Fruit fly (Drosophila melanogaster) whole organism, embryonic: ENCODE measurements around the gene QC.

Experiments used
- Asciz ChIP-seq: fragments of 200-800 bp; sonication (Bioruptor generic); optimal IDR thresholded peaks from 2 replicates; lab custom pipeline; 2017; ENCODE audit warnings: missing biosample characterization, mild to moderate bottlenecking, missing genetic modification characterization, missing genetic modification reagents
- Atf6 ChIP-seq: fragments of 200-800 bp; sonication (Bioruptor generic); IDR thresholded peaks from 2 replicates; pipeline ENCODE4 v1.3.6; 2022; ENCODE audit warnings: missing biosample characterization, missing genetic modification characterization
- B-H2 ChIP-seq: fragments of 200-800 bp; sonication (Bioruptor generic); optimal IDR thresholded peaks from 2 replicates; lab custom pipeline; 2018; ENCODE audit warnings: missing biosample characterization, mild to moderate bottlenecking, missing genetic modification characterization
- CG10267 ChIP-seq: fragments of 200-800 bp; sonication (Bioruptor generic); optimal IDR thresholded peaks from 2 replicates; lab custom pipeline; 2018; ENCODE audit warnings: missing biosample characterization, mild to moderate bottlenecking, missing genetic modification characterization, moderate library complexity
- CG10462 ChIP-seq: fragments of 200-800 bp; sonication (Bioruptor generic); optimal IDR thresholded peaks from 2 replicates; lab custom pipeline; 2016; ENCODE audit warnings: missing biosample characterization, missing genetic modification characterization
- CG12155 ChIP-seq: fragments of 200-800 bp; sonication (Bioruptor generic); optimal IDR thresholded peaks from 3 replicates; lab custom pipeline; 2016; ENCODE audit warnings: missing biosample characterization, missing genetic modification characterization
- CG12769 ChIP-seq: fragments of 200-800 bp; sonication (Bioruptor generic); optimal IDR thresholded peaks from 2 replicates; lab custom pipeline; 2019; ENCODE audit warnings: missing biosample characterization, mild to moderate bottlenecking, missing genetic modification characterization, moderate library complexity
- CG13287 ChIP-seq: fragments of 200-800 bp; sonication (Bioruptor generic); IDR thresholded peaks from 2 replicates; pipeline ENCODE4 v1.3.6; 2022; ENCODE audit warnings: missing biosample characterization, missing genetic modification characterization; ENCODE audit not compliant: partially characterized antibody
- CG14667 ChIP-seq: fragments of 200-800 bp; sonication (Bioruptor generic); IDR thresholded peaks from 2 replicates; pipeline ENCODE4 v1.3.6; 2022; ENCODE audit warnings: missing biosample characterization, missing genetic modification characterization
- CG14965 ChIP-seq: fragments of 200-800 bp; sonication (Bioruptor generic); optimal IDR thresholded peaks from 2 replicates; lab custom pipeline; 2016; ENCODE audit warnings: missing biosample characterization, missing genetic modification characterization, borderline replicate concordance
- CG15601 ChIP-seq: fragments of 200-800 bp; sonication (Bioruptor generic); optimal IDR thresholded peaks from 3 replicates; lab custom pipeline; 2019; ENCODE audit warnings: missing biosample characterization, mild to moderate bottlenecking, missing genetic modification characterization, moderate library complexity
- CG16779 ChIP-seq: fragments of 200-800 bp; sonication (Bioruptor generic); IDR thresholded peaks from 2 replicates; pipeline ENCODE4 v1.3.6; 2022; ENCODE audit warnings: missing biosample characterization, missing genetic modification characterization
- CG16863 ChIP-seq: fragments of 200-800 bp; sonication (Bioruptor generic); optimal IDR thresholded peaks from 3 replicates; lab custom pipeline; 2016; ENCODE audit warnings: missing biosample characterization, missing genetic modification characterization
- CG17829 ChIP-seq: fragments of 200-800 bp; optimal IDR thresholded peaks from 2 replicates; lab custom pipeline; 2019; ENCODE audit warnings: missing biosample characterization, mild to moderate bottlenecking, missing genetic modification characterization, moderate library complexity
- CG1832 ChIP-seq: fragments of 200-800 bp; sonication (Bioruptor generic); optimal IDR thresholded peaks from 2 replicates; lab custom pipeline; 2017; ENCODE audit warnings: missing biosample characterization, mild to moderate bottlenecking, missing genetic modification characterization, inconsistent platforms
- CG18619 ChIP-seq: fragments of 200-800 bp; sonication (Bioruptor generic); optimal IDR thresholded peaks from 3 replicates; lab custom pipeline; 2017; ENCODE audit warnings: missing biosample characterization, mild to moderate bottlenecking, missing genetic modification characterization
- CG3163 ChIP-seq: fragments of 200-800 bp; sonication (Bioruptor generic); optimal IDR thresholded peaks from 3 replicates; lab custom pipeline; 2016; ENCODE audit warnings: missing biosample characterization, missing genetic modification characterization
- CG3407 ChIP-seq: fragments of 200-800 bp; sonication (Bioruptor generic); optimal IDR thresholded peaks from 2 replicates; lab custom pipeline; 2018; ENCODE audit warnings: missing biosample characterization, mild to moderate bottlenecking, missing genetic modification characterization
- CG3838 ChIP-seq: fragments of 200-800 bp; sonication (Bioruptor generic); optimal IDR thresholded peaks from 3 replicates; lab custom pipeline; 2016; ENCODE audit warnings: missing biosample characterization, missing genetic modification characterization
- CG4282 ChIP-seq: fragments of 200-800 bp; sonication (Bioruptor generic); optimal IDR thresholded peaks from 2 replicates; lab custom pipeline; 2016; ENCODE audit warnings: missing biosample characterization, missing genetic modification characterization
- CG6683 ChIP-seq: fragments of 200-800 bp; sonication (Bioruptor generic); optimal IDR thresholded peaks from 2 replicates; lab custom pipeline; 2017; ENCODE audit warnings: missing biosample characterization, mild to moderate bottlenecking, missing genetic modification characterization, missing genetic modification reagents
- CG6689 ChIP-seq: fragments of 200-800 bp; sonication (Bioruptor generic); IDR thresholded peaks from 2 replicates; pipeline ENCODE4 v1.3.6; 2022; ENCODE audit warnings: missing biosample characterization, missing genetic modification characterization
- CG6813 ChIP-seq: fragments of 200-800 bp; sonication (Bioruptor generic); optimal IDR thresholded peaks from 2 replicates; lab custom pipeline; 2017; ENCODE audit warnings: missing biosample characterization, missing genetic modification characterization, mild to moderate bottlenecking, moderate library complexity, missing genetic modification reagents
- CG7987 ChIP-seq: fragments of 200-800 bp; sonication (Bioruptor generic); optimal IDR thresholded peaks from 2 replicates; lab custom pipeline; 2018; ENCODE audit warnings: missing biosample characterization, mild to moderate bottlenecking, missing genetic modification characterization, moderate library complexity
- CG8290 ChIP-seq, 3 experiments: fragments of 200-800 bp; sonication (Bioruptor generic); optimal IDR thresholded peaks; 2 replicates each; lab custom pipeline; 2016 to 2019; ENCODE audit warnings: missing biosample characterization in 3 of 3, missing genetic modification characterization in 3 of 3, mild to moderate bottlenecking in 2 of 3, moderate library complexity in 1 of 3
- CG9727 ChIP-seq: fragments of 200-800 bp; sonication (Bioruptor generic); optimal IDR thresholded peaks from 3 replicates; lab custom pipeline; 2017; ENCODE audit warnings: missing biosample characterization, mild to moderate bottlenecking, missing genetic modification characterization
- Hr39 ChIP-seq: fragments of >200 bp; optimal IDR thresholded peaks from 2 replicates; lab custom pipeline; 2017
- Lim3 ChIP-seq: fragments of 200-800 bp; sonication (Bioruptor generic); IDR thresholded peaks from 2 replicates; pipeline ENCODE4 v1.3.6; 2022; ENCODE audit warnings: missing biosample characterization, missing genetic modification characterization
- Lpt ChIP-seq: fragments of >200 bp; optimal IDR thresholded peaks from 2 replicates; lab custom pipeline; 2018; ENCODE audit warnings: missing biosample characterization, missing genetic modification characterization
- MTF-1 ChIP-seq: fragments of 200-800 bp; sonication (Bioruptor generic); optimal IDR thresholded peaks from 2 replicates; lab custom pipeline; 2018; ENCODE audit warnings: missing biosample characterization, mild to moderate bottlenecking, missing genetic modification characterization, borderline replicate concordance
- Mad ChIP-seq: fragments of 200-800 bp; sonication (Bioruptor generic); optimal IDR thresholded peaks from 2 replicates; lab custom pipeline; 2016; ENCODE audit warnings: missing biosample characterization, missing genetic modification characterization
- Med ChIP-seq: fragments of 200-800 bp; sonication (Bioruptor generic); peaks from one replicate; lab custom pipeline; 2016; ENCODE audit warnings: missing biosample characterization, missing genetic modification characterization, mild to moderate bottlenecking, inconsistent platforms, moderate library complexity
- Neu2 ChIP-seq: fragments of 200-800 bp; sonication (Bioruptor generic); optimal IDR thresholded peaks from 3 replicates; lab custom pipeline; 2016; ENCODE audit warnings: missing biosample characterization, missing genetic modification characterization, borderline replicate concordance
- YL-1 ChIP-seq: fragments of 200-800 bp; sonication (Bioruptor generic); optimal IDR thresholded peaks from 3 replicates; lab custom pipeline; 2017; ENCODE audit warnings: missing biosample characterization, mild to moderate bottlenecking, missing genetic modification characterization
- cg ChIP-seq: fragments of 200-800 bp; sonication (Bioruptor generic); optimal IDR thresholded peaks from 3 replicates; lab custom pipeline; 2019; ENCODE audit warnings: missing biosample characterization, mild to moderate bottlenecking, missing genetic modification characterization, moderate library complexity
- chinmo ChIP-seq: fragments of 200-800 bp; sonication (Bioruptor generic); IDR thresholded peaks from 4 replicates; pipeline ENCODE4 v1.3.6; 2022; ENCODE audit warnings: missing biosample characterization, missing genetic modification characterization; ENCODE audit not compliant: partially characterized antibody
- corto ChIP-seq: fragments of 200-800 bp; sonication (Bioruptor generic); optimal IDR thresholded peaks from 2 replicates; lab custom pipeline; 2016; ENCODE audit warnings: missing biosample characterization, mild to moderate bottlenecking, missing genetic modification characterization, moderate library complexity
- crol ChIP-seq: fragments of 200-800 bp; sonication (Bioruptor generic); IDR thresholded peaks from 2 replicates; pipeline ENCODE4 v1.3.6; 2022; ENCODE audit warnings: missing biosample characterization, missing genetic modification characterization
- emc ChIP-seq: fragments of 200-800 bp; sonication (Bioruptor generic); optimal IDR thresholded peaks from 2 replicates; lab custom pipeline; 2016; ENCODE audit warnings: missing biosample characterization, missing genetic modification characterization
- ems ChIP-seq: fragments of 200-800 bp; sonication (Bioruptor generic); optimal IDR thresholded peaks from 3 replicates; lab custom pipeline; 2016; ENCODE audit warnings: missing biosample characterization, missing genetic modification characterization
- ewg ChIP-seq: fragments of 200-800 bp; sonication (Bioruptor generic); optimal IDR thresholded peaks from 3 replicates; lab custom pipeline; 2017; ENCODE audit warnings: mild to moderate bottlenecking, missing biosample characterization, missing genetic modification reagents, missing genetic modification characterization
- odd ChIP-seq: fragments of 200-800 bp; sonication (Bioruptor generic); optimal IDR thresholded peaks from 2 replicates; lab custom pipeline; 2017; ENCODE audit warnings: missing biosample characterization, mild to moderate bottlenecking, missing genetic modification characterization
- org-1 ChIP-seq: fragments of 200-800 bp; sonication (Bioruptor generic); optimal IDR thresholded peaks from 2 replicates; lab custom pipeline; 2017; ENCODE audit warnings: missing biosample characterization, missing genetic modification characterization
- shn ChIP-seq: fragments of 200-800 bp; sonication (Bioruptor generic); optimal IDR thresholded peaks from 3 replicates; lab custom pipeline; 2016; ENCODE audit warnings: missing biosample characterization, missing genetic modification characterization
- so ChIP-seq: fragments of 200-800 bp; sonication (Bioruptor generic); IDR thresholded peaks from 3 replicates; pipeline ENCODE4 v1.3.6; 2022; ENCODE audit warnings: missing biosample characterization, missing genetic modification characterization
- sr ChIP-seq: fragments of 200-800 bp; sonication (Bioruptor generic); IDR thresholded peaks from 3 replicates; pipeline ENCODE4 v1.3.6; 2022; ENCODE audit warnings: missing biosample characterization, missing genetic modification characterization
- tap ChIP-seq: fragments of 200-800 bp; optimal IDR thresholded peaks from 3 replicates; lab custom pipeline; 2019; ENCODE audit warnings: missing biosample characterization, mild to moderate bottlenecking, missing genetic modification characterization, moderate library complexity
- tin ChIP-seq: fragments of 200-800 bp; sonication (Bioruptor generic); optimal IDR thresholded peaks from 3 replicates; lab custom pipeline; 2016; ENCODE audit warnings: missing biosample characterization, missing genetic modification characterization
- trem ChIP-seq: fragments of 200-800 bp; optimal IDR thresholded peaks from 3 replicates; lab custom pipeline; 2019; ENCODE audit warnings: missing biosample characterization, mild to moderate bottlenecking, missing genetic modification characterization, moderate library complexity
- wdn ChIP-seq: fragments of 200-800 bp; sonication (Bioruptor generic); IDR thresholded peaks from 2 replicates; pipeline ENCODE4 v1.3.6; 2022; ENCODE audit warnings: missing biosample characterization, missing genetic modification characterization
- wek ChIP-seq: fragments of 200-800 bp; sonication (Bioruptor generic); optimal IDR thresholded peaks from 3 replicates; lab custom pipeline; 2018; ENCODE audit warnings: missing biosample characterization, mild to moderate bottlenecking, missing genetic modification characterization, moderate library complexity

Gene QC

dm6 chr3L:5899305-5899704, 3.0 kb downstream of the QC start, which contains the start of gene CG32409 (continued):
- TF ChIP-seq Asciz (no peak), CG9727 (GFP tag; lab: Kevin White, UChicago) (no peak), MTF-1 (GFP tag; lab: Kevin White, UChicago) (no peak), Mad (peak; percentile 25), tin (no peak), CG10462 (no peak), Neu2 (GFP tag; lab: Kevin White, UChicago) (no peak), ewg (GFP tag; lab: Kevin White, UChicago) (no peak), sr (GFP tag; lab: Robert Waterston, UW) (no peak), emc (no peak), crol (GFP tag; lab: Robert Waterston, UW) (no peak), shn (no peak), CG3838 (GFP tag; lab: Kevin White, UChicago) (no peak), CG12155 (GFP tag; lab: Kevin White, UChicago) (no peak), Hr39 (lab: Kevin White, UChicago) (no peak), CG18619 (GFP tag; lab: Kevin White, UChicago) (no peak), wdn (GFP tag; lab: Robert Waterston, UW) (no peak), Atf6 (GFP tag; lab: Robert Waterston, UW) (no peak), YL-1 (no peak), CG4282 (GFP tag; lab: Kevin White, UChicago) (no peak), so (GFP tag; lab: Robert Waterston, UW) (no peak), CG14667 (GFP tag; lab: Robert Waterston, UW) (no peak), CG15601 (no peak), org-1 (no peak), CG6813 (GFP tag; lab: Kevin White, UChicago) (no peak), CG6689 (GFP tag; lab: Robert Waterston, UW) (no peak), Lim3 (GFP tag; lab: Robert Waterston, UW) (no peak), ems (no peak), Med (GFP tag; lab: Kevin White, UChicago) (peak; percentile 83), CG13287 (peak; percentile 38; the same call in 1 of the 2 replicates), odd (no peak), corto (no peak), CG6683 (GFP tag; lab: Kevin White, UChicago) (no peak), CG12769 (no peak), CG14965 (GFP tag; lab: Kevin White, UChicago) (no peak), CG3163 (no peak), CG16863 (GFP tag; lab: Kevin White, UChicago) (no peak), Lpt (no peak), CG3407 (GFP tag; lab: Kevin White, UChicago) (no peak), CG8290 (GFP tag; optimal IDR thresholded peaks at IDR 0.05; lab: Kevin White, UChicago) (no peak), CG8290 (tag; optimal IDR thresholded peaks at IDR 0.05; lab: Kevin White, UChicago) (no peak), wek (GFP tag; lab: Kevin White, UChicago) (no peak), cg (GFP tag; lab: Kevin White, UChicago) (no peak), CG7987 (GFP tag; lab: Kevin White, UChicago) (no peak), CG10267 (tag; lab: Kevin White, UChicago) (no peak), CG17829 (tag; lab: Kevin White, UChicago) (peak; percentile 27), tap (tag; lab: Kevin White, UChicago) (no peak), CG16779 (GFP tag; lab: Robert Waterston, UW) (no peak), B-H2 (GFP tag; lab: Kevin White, UChicago) (no peak), chinmo (GFP tag; lab: Robert Waterston, UW) (0 out of 4 replicates have a peak, but pooled peaks have one; percentile 36), trem (tag; lab: Kevin White, UChicago) (peak; percentile 58), CG1832 (GFP tag; lab: Kevin White, UChicago) (no peak)
